Fruit fly (Drosophila melanogaster): ENCODE data around the gene Ziz.

dm6 chr2L:7424282-7424905, 71.7 kb downstream of the Ziz start:
- TF ChIP-seq CG8478 (optimal IDR thresholded peaks at IDR 0.05) (no peak), CTCF (optimal IDR thresholded peaks at IDR 0.05) (no peak)

Measured in S2 (cell line).